Fruit fly (Drosophila melanogaster) whole organism, adult: Measurements from ENCODE around the gene tho2.

Source experiments
- CG1620 ChIP-seq: fragments of 200-800 bp; sonication (Bioruptor generic); optimal IDR thresholded peaks from 2 replicates; lab custom pipeline; 2016; ENCODE audit warnings: missing biosample characterization, missing genetic modification characterization
- CG5204 ChIP-seq: fragments of 200-800 bp; sonication (Bioruptor generic); optimal IDR thresholded peaks from 2 replicates; lab custom pipeline; 2016; ENCODE audit warnings: missing biosample characterization, missing genetic modification characterization
- CG7101 ChIP-seq: fragments of 200-800 bp; sonication (Bioruptor generic); optimal IDR thresholded peaks from 2 replicates; lab custom pipeline; 2018; ENCODE audit warnings: missing biosample characterization, mild to moderate bottlenecking, missing genetic modification characterization, moderate library complexity
- Crg-1 ChIP-seq: fragments of 200-800 bp; sonication (Bioruptor generic); optimal IDR thresholded peaks from 2 replicates; lab custom pipeline; 2016; ENCODE audit warnings: missing biosample characterization, missing genetic modification characterization
- Mnt ChIP-seq: fragments of 200-800 bp; sonication (Bioruptor generic); optimal IDR thresholded peaks from 2 replicates; lab custom pipeline; 2016; ENCODE audit warnings: missing biosample characterization, mild to moderate bottlenecking, missing genetic modification characterization
- cic ChIP-seq: fragments of 200-800 bp; sonication (Bioruptor generic); optimal IDR thresholded peaks from 2 replicates; lab custom pipeline; 2017; ENCODE audit warnings: missing biosample characterization, mild to moderate bottlenecking, missing genetic modification characterization, moderate library complexity
- kay ChIP-seq: fragments of 200-800 bp; sonication (Bioruptor generic); peaks from one replicate; lab custom pipeline; 2016; ENCODE audit warnings: missing biosample characterization, missing genetic modification characterization, borderline replicate concordance
- ovo ChIP-seq: fragments of 200-800 bp; sonication (Bioruptor generic); optimal IDR thresholded peaks from 2 replicates; lab custom pipeline; 2016; ENCODE audit warnings: missing biosample characterization, missing genetic modification characterization
- pad ChIP-seq: fragments of 200-800 bp; sonication (Bioruptor generic); optimal IDR thresholded peaks from 3 replicates; lab custom pipeline; 2017; ENCODE audit warnings: missing biosample characterization, missing genetic modification characterization, mild to moderate bottlenecking, moderate library complexity, missing genetic modification reagents
- toe ChIP-seq: fragments of 200-800 bp; sonication (Bioruptor generic); optimal IDR thresholded peaks from 2 replicates; lab custom pipeline; 2016; ENCODE audit warnings: missing biosample characterization, missing genetic modification characterization

DNA sequence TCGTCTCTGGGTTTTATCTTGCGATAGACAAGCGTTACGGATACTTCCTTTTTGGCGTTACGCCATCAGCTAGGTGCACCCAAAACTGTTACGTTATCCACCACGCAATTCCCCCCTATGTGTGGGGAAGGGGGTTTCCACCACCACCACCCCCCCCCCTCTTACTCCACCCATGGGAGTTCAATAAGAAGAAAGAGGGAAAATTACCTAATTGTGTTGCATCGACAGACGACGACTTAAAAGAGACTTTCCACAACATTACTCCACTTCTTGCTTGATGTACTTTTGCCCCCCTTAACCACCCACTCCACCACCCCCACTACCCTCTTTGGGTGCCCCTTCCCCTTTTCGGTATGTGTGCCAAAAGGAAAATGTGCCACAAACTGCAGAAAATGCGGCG is 28.2 kb upstream of the tho2 start:
- no peak for TF ChIP-seq CG1620 (GFP tag; lab: Kevin White, UChicago)
- no peak for TF ChIP-seq Crg-1 (GFP tag; lab: Kevin White, UChicago)
- TF ChIP-seq pad, result no peak
- no peak for TF ChIP-seq toe
- no peak for TF ChIP-seq cic (GFP tag; lab: Kevin White, UChicago)
- no peak for TF ChIP-seq ovo (GFP tag; lab: Kevin White, UChicago)
- no peak for TF ChIP-seq CG5204 (GFP tag; lab: Kevin White, UChicago)
- TF ChIP-seq Mnt (GFP tag; lab: Kevin White, UChicago), result no peak
- no peak for TF ChIP-seq CG7101 (tag; lab: Kevin White, UChicago)
- TF ChIP-seq kay (GFP tag; lab: Kevin White, UChicago), result no peak
